Worm (Caenorhabditis elegans) whole organism, young adult: ENCODE measurements around the gene D1044.4.

Source experiments
- C06A6.2 ChIP-seq: fragments of 200-800 bp; sonication (Bioruptor generic); conservative IDR thresholded peaks from 2 replicates; pipeline ENCODE4 v1.3.6; 2022; ENCODE audit warnings: missing genetic modification characterization, missing compliant biosample characterization
- ama-1 ChIP-seq, 3 experiments: fragments of 150-350 bp in 1 of 3; sonication (generic microtip) in 2 of 3; optimal IDR thresholded peaks; 2 replicates each; lab custom pipeline; 2014 to 2018; ENCODE audit warnings: missing biosample characterization in 2 of 3, missing genetic modification characterization in 2 of 3, missing genetic modification reagents in 2 of 3
- nfya-2 ChIP-seq: fragments of 200-800 bp; sonication (Bioruptor generic); IDR thresholded peaks from 2 replicates; pipeline ENCODE4 v1.3.6; 2022; ENCODE audit warnings: missing genetic modification reagents, missing genetic modification characterization, missing compliant biosample characterization
- nhr-80 ChIP-seq: sonication (generic microtip); optimal IDR thresholded peaks from 2 replicates; lab custom pipeline; 2016; ENCODE audit warnings: missing genetic modification characterization, missing compliant biosample characterization
- unc-130 ChIP-seq: sonication (generic microtip); optimal IDR thresholded peaks from 2 replicates; lab custom pipeline; 2016; ENCODE audit warnings: missing genetic modification reagents, missing genetic modification characterization, missing compliant biosample characterization
- xnd-1 ChIP-seq: sonication (generic microtip); optimal IDR thresholded peaks from 2 replicates; lab custom pipeline; 2016; ENCODE audit warnings: missing genotype, missing genetic modification reagents, missing genetic modification characterization, missing compliant biosample characterization

DNA sequence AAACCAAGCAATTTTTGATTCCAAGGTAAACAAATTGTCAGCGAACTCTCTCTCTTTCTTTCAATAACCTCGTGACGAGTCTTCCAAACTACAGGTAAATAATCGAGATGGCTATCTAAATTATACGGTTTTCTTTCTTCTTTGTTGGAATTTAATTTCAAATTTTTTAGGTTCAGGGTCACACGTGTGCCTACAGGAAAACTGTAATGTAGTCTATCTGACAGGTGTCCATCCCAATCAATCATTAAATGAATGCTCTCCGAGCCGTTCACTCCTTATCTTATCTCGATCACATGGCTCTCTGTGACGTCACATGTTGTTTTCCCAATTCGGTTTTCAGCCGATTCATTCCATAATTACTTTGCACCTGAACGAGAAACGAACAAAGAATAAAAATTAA lies 31.3 kb upstream of the D1044.4 start:
- no peak for TF ChIP-seq xnd-1 (tag; lab: Kevin White, UChicago)
- TF ChIP-seq ama-1 (optimal IDR thresholded peaks at IDR 0.05; lab: Kevin White, UChicago), result no peak
- TF ChIP-seq ama-1 (GFP tag; optimal IDR thresholded peaks at IDR 0.05; lab: Kevin White, UChicago), result no peak
- no peak for TF ChIP-seq nfya-2 (GFP tag; lab: Robert Waterston, UW)
- TF ChIP-seq unc-130 (GFP tag; lab: Kevin White, UChicago), result no peak
- peak; percentile 78 for TF ChIP-seq nhr-80
- TF ChIP-seq C06A6.2 (GFP tag; lab: Robert Waterston, UW), result no peak
